Fruit fly (Drosophila melanogaster): ENCODE data around the gene Ref1.

Gene Ref1

DNA sequence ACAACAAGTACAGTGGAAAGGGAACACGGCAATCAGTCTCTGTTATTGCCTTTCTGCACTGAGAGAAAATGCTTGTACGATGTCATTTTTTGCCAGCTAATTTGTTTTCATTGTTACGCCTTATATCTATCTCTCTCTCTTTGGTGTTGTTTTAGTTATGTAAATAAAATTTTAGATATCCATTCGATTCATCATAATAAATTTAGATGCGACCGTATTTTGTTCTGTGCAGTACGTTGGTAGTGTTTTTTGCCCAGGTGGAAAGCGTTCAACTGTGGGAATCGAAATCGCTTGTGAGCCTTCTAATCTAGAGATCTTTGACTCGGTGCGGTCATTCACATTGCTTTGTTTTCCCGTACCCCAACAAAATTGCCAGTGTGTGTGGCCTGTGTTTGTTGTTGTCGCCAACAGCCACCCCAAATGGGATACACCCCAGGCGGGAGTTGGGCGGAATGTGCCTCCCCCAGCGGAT is 4.4 kb downstream of the Ref1 start (continued):
- peak; percentile 75 to 90 for TF ChIP-seq Hr51 (GFP tag; optimal IDR thresholded peaks at IDR 0.05)
- peak; percentile 90 for TF ChIP-seq tap (tag; optimal IDR thresholded peaks at IDR 0.05)
- peak; percentile 93 for TF ChIP-seq CG7839 (tag; optimal IDR thresholded peaks at IDR 0.05)
- peak; percentile 92 for TF ChIP-seq CG10147 (GFP tag; optimal IDR thresholded peaks at IDR 0.05)
- TF ChIP-seq CG9609 (GFP tag; optimal IDR thresholded peaks at IDR 0.05): peak; percentile 92
- peak; percentile 89 for TF ChIP-seq az2 (GFP tag; optimal IDR thresholded peaks at IDR 0.05)
- TF ChIP-seq CG6689 (GFP tag; IDR thresholded peaks at IDR 0.05): no peak
- TF ChIP-seq mirr (GFP tag; optimal IDR thresholded peaks at IDR 0.05): peak; percentile 33
- no peak for TF ChIP-seq ara (GFP tag; IDR thresholded peaks at IDR 0.05)
- peak; percentile 48 for TF ChIP-seq Elba2 (GFP tag; optimal IDR thresholded peaks at IDR 0.05)
- TF ChIP-seq CG12071 (GFP tag; optimal IDR thresholded peaks at IDR 0.05): peak; percentile 85
- peak; percentile 91 for TF ChIP-seq CG30403 (GFP tag; optimal IDR thresholded peaks at IDR 0.05)
- no peak for TF ChIP-seq CG11695 (GFP tag; IDR thresholded peaks at IDR 0.05)
- peak; percentile 60 for TF ChIP-seq Nf-YC (tag; optimal IDR thresholded peaks at IDR 0.05)
- peak; percentile 93 for TF ChIP-seq ind (GFP tag; optimal IDR thresholded peaks at IDR 0.05)
- peak; percentile 66 for TF ChIP-seq Deaf1 (tag; optimal IDR thresholded peaks at IDR 0.05)
- peak; percentile 86 for TF ChIP-seq CG10654 (GFP tag; optimal IDR thresholded peaks at IDR 0.05)
- TF ChIP-seq CG10462 (GFP tag; optimal IDR thresholded peaks at IDR 0.05): peak; percentile 76
- peak; percentile 85 for TF ChIP-seq her (GFP tag; optimal IDR thresholded peaks at IDR 0.05)
- no peak for TF ChIP-seq CG11247 (GFP tag; IDR thresholded peaks at IDR 0.05)
- TF ChIP-seq tin (GFP tag; optimal IDR thresholded peaks at IDR 0.05): peak; percentile 91
- TF ChIP-seq CG6654 (GFP tag; optimal IDR thresholded peaks at IDR 0.05): peak; percentile 73
- TF ChIP-seq nerfin-1 (tag; optimal IDR thresholded peaks at IDR 0.05): peak; percentile 83
- no peak for TF ChIP-seq cg (GFP tag; optimal IDR thresholded peaks at IDR 0.05)
- peak; percentile 89 for TF ChIP-seq phol (tag; optimal IDR thresholded peaks at IDR 0.05)
- TF ChIP-seq CG4282 (GFP tag; optimal IDR thresholded peaks at IDR 0.05): peak; percentile 78
- peak; percentile 77 for TF ChIP-seq CrebB (tag; optimal IDR thresholded peaks at IDR 0.05)
- peak; percentile 78 for TF ChIP-seq CG16815 (GFP tag; optimal IDR thresholded peaks at IDR 0.05)
- peak; percentile 87 for TF ChIP-seq CG4424 (GFP tag; optimal IDR thresholded peaks at IDR 0.05)
- peak; percentile 0 for TF ChIP-seq MESR4 (GFP tag; optimal IDR thresholded peaks at IDR 0.05)
- TF ChIP-seq btn (GFP tag; optimal IDR thresholded peaks at IDR 0.05): peak; percentile 76
- peak; percentile 63 for TF ChIP-seq CG10565 (GFP tag; optimal IDR thresholded peaks at IDR 0.05)
- peak; percentile 80 for TF ChIP-seq CG17568 (GFP tag; optimal IDR thresholded peaks at IDR 0.05)
- TF ChIP-seq wdn (GFP tag; IDR thresholded peaks at IDR 0.05): no peak
- peak; percentile 85 for TF ChIP-seq pb (GFP tag; optimal IDR thresholded peaks at IDR 0.05)
- peak; percentile 91 for TF ChIP-seq Fer3 (tag; optimal IDR thresholded peaks at IDR 0.05)
- peak; percentile 74 for TF ChIP-seq crc (GFP tag; optimal IDR thresholded peaks at IDR 0.05)
- peak; percentile 82 for TF ChIP-seq dmrt11E (tag; optimal IDR thresholded peaks at IDR 0.05)
- TF ChIP-seq CG12769 (tag; optimal IDR thresholded peaks at IDR 0.05): peak; percentile 94
- peak; percentile 29 for TF ChIP-seq pfk (GFP tag; optimal IDR thresholded peaks at IDR 0.05)
- no peak for TF ChIP-seq B-H1 (GFP tag; IDR thresholded peaks at IDR 0.05)
- TF ChIP-seq CG13123 (GFP tag; optimal IDR thresholded peaks at IDR 0.05): peak; percentile 75
- peak; percentile 91 for TF ChIP-seq Hsf (GFP tag; optimal IDR thresholded peaks at IDR 0.05)
- peak; percentile 76 for TF ChIP-seq ewg (GFP tag; optimal IDR thresholded peaks at IDR 0.05)
- peak; percentile 88 for TF ChIP-seq CG4820 (GFP tag; optimal IDR thresholded peaks at IDR 0.05)
- TF ChIP-seq fd64A (GFP tag; optimal IDR thresholded peaks at IDR 0.05): peak; percentile 76
- peak; percentile 81 for TF ChIP-seq CG18764 (GFP tag; optimal IDR thresholded peaks at IDR 0.05)
- TF ChIP-seq CG15601 (tag; optimal IDR thresholded peaks at IDR 0.05): peak; percentile 76
- no peak for TF ChIP-seq Dfd (GFP tag; optimal IDR thresholded peaks at IDR 0.05)
- TF ChIP-seq CG15073 (GFP tag; optimal IDR thresholded peaks at IDR 0.05): peak; percentile 34
- TF ChIP-seq pum (GFP tag; optimal IDR thresholded peaks at IDR 0.05): peak; percentile 81

Data from whole organism, embryonic.